Worm (Caenorhabditis elegans) whole organism, L4/young adult: ENCODE results near the gene gst-41.

ENCODE experiments used
- W03F9.2 ChIP-seq: fragments of 150-350 bp; optimal IDR thresholded peaks from 2 replicates; lab custom pipeline; 2014; ENCODE audit warnings: missing biosample characterization, missing genetic modification characterization
- dao-5 ChIP-seq: sonication (generic microtip); optimal IDR thresholded peaks from 2 replicates; lab custom pipeline; 2016; ENCODE audit warnings: missing genotype, missing genetic modification characterization, moderate library complexity, missing compliant biosample characterization
- him-1 ChIP-seq: sonication (generic microtip); optimal IDR thresholded peaks from 2 replicates; lab custom pipeline; 2016; ENCODE audit warnings: missing genotype, missing genetic modification reagents, missing genetic modification characterization, missing compliant biosample characterization

DNA sequence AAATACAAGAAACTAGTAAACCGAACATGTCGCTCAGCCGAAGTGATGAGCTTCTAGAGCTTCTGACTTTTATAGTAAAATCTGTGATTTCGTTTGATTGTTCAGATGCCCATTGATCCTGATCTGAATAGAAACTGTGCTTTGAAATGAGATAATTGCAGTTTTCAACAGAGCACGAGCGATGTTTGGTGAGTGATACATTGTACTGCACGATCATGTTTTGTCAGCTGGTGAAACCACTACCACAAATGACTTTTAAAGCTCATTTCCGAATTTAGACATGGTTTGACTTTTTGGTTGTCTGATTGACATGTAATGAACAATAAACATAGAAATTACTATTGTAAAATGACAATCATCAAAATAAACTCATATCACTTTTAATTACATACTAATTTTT is 43.6 kb downstream of the gst-41 start, which contains the start of gene tag-293:
- no peak for TF ChIP-seq dao-5 (tag; lab: Kevin White, UChicago)
- TF ChIP-seq W03F9.2 (tag; lab: Kevin White, UChicago) = no peak
- no peak for TF ChIP-seq him-1 (tag; lab: Kevin White, UChicago)
